Worm (Caenorhabditis elegans) whole organism, late embryonic: ENCODE results near the gene T05A8.1.

Experiments
- C08G9.2 ChIP-seq: sonication (generic microtip); optimal IDR thresholded peaks from 2 replicates; lab custom pipeline; 2016; ENCODE audit warnings: mild to moderate bottlenecking, missing genetic modification characterization, moderate library complexity, missing compliant biosample characterization
- C38D4.7 ChIP-seq: fragments of 200-800 bp; sonication (Bioruptor generic); optimal IDR thresholded peaks from 2 replicates; lab custom pipeline; 2018; ENCODE audit warnings: mild to moderate bottlenecking, missing genetic modification characterization, moderate library complexity, missing compliant biosample characterization
- F13H6.1 ChIP-seq: sonication (generic microtip); optimal IDR thresholded peaks from 2 replicates; lab custom pipeline; 2016; ENCODE audit warnings: missing genetic modification characterization, missing compliant biosample characterization
- ahr-1 ChIP-seq: sonication (generic microtip); optimal IDR thresholded peaks from 2 replicates; lab custom pipeline; 2016; ENCODE audit warnings: missing genetic modification characterization, missing compliant biosample characterization
- ama-1 ChIP-seq: fragments of 150-350 bp; optimal IDR thresholded peaks from 2 replicates; lab custom pipeline; 2014
- ceh-18 ChIP-seq: sonication (generic microtip); optimal IDR thresholded peaks from 2 replicates; lab custom pipeline; 2016; ENCODE audit warnings: missing genetic modification characterization, missing compliant biosample characterization
- ceh-19 ChIP-seq: fragments of 200-800 bp; sonication (Bioruptor generic); optimal IDR thresholded peaks from 2 replicates; lab custom pipeline; 2018; ENCODE audit warnings: mild to moderate bottlenecking, missing genetic modification characterization, missing compliant biosample characterization
- ceh-2 ChIP-seq: sonication (generic microtip); optimal IDR thresholded peaks from 2 replicates; lab custom pipeline; 2016; ENCODE audit warnings: missing genotype, missing genetic modification characterization, missing compliant biosample characterization
- ceh-24 ChIP-seq: sonication (generic microtip); optimal IDR thresholded peaks from 2 replicates; lab custom pipeline; 2016; ENCODE audit warnings: mild to moderate bottlenecking, missing genetic modification characterization, missing compliant biosample characterization
- ceh-31 ChIP-seq: sonication (generic microtip); optimal IDR thresholded peaks from 2 replicates; lab custom pipeline; 2016; ENCODE audit warnings: missing genetic modification characterization, missing compliant biosample characterization
- ceh-48 ChIP-seq: sonication (generic microtip); optimal IDR thresholded peaks from 2 replicates; lab custom pipeline; 2016; ENCODE audit warnings: missing genetic modification characterization, inconsistent platforms, missing compliant biosample characterization
- ceh-6 ChIP-seq: fragments of 200-800 bp; sonication (Bioruptor generic); optimal IDR thresholded peaks from 2 replicates; lab custom pipeline; 2018; ENCODE audit warnings: mild to moderate bottlenecking, missing genetic modification characterization, missing compliant biosample characterization
- ceh-9 ChIP-seq: sonication (generic microtip); optimal IDR thresholded peaks from 2 replicates; lab custom pipeline; 2016; ENCODE audit warnings: mild to moderate bottlenecking, missing genetic modification characterization, inconsistent platforms, missing compliant biosample characterization
- dmd-4 ChIP-seq: sonication (generic microtip); optimal IDR thresholded peaks from 2 replicates; lab custom pipeline; 2016; ENCODE audit warnings: borderline replicate concordance, missing genetic modification characterization, missing compliant biosample characterization
- elt-2 ChIP-seq: sonication (generic microtip); optimal IDR thresholded peaks from 2 replicates; lab custom pipeline; 2016; ENCODE audit warnings: missing genetic modification reagents, missing genetic modification characterization, missing compliant biosample characterization
- ets-4 ChIP-seq: sonication (generic microtip); optimal IDR thresholded peaks from 2 replicates; lab custom pipeline; 2016; ENCODE audit warnings: missing genetic modification characterization, missing compliant biosample characterization
- eyg-1 ChIP-seq: sonication (generic microtip); optimal IDR thresholded peaks from 2 replicates; lab custom pipeline; 2016; ENCODE audit warnings: missing genotype, missing genetic modification characterization, missing compliant biosample characterization
- fax-1 ChIP-seq: sonication (generic microtip); optimal IDR thresholded peaks from 2 replicates; lab custom pipeline; 2016; ENCODE audit warnings: missing genotype, missing genetic modification characterization, missing compliant biosample characterization
- fkh-10 ChIP-seq: fragments of 150-350 bp; optimal IDR thresholded peaks from 2 replicates; lab custom pipeline; 2014; ENCODE audit warnings: missing biosample characterization, missing genetic modification reagents, missing genetic modification characterization
- fkh-6 ChIP-seq: sonication (generic microtip); optimal IDR thresholded peaks from 2 replicates; lab custom pipeline; 2016; ENCODE audit warnings: missing genetic modification characterization, missing compliant biosample characterization
- gmeb-2 ChIP-seq: sonication (generic microtip); optimal IDR thresholded peaks from 2 replicates; lab custom pipeline; 2016; ENCODE audit warnings: missing genetic modification characterization, inconsistent platforms, missing compliant biosample characterization
- hlh-30 ChIP-seq: sonication (generic microtip); optimal IDR thresholded peaks from 2 replicates; lab custom pipeline; 2017; ENCODE audit warnings: antibody characterized with exemption, missing genetic modification characterization, missing compliant biosample characterization; ENCODE audit not compliant: insufficient read depth
- hlh-6 ChIP-seq: sonication (generic microtip); optimal IDR thresholded peaks from 2 replicates; lab custom pipeline; 2016; ENCODE audit warnings: missing genotype, missing genetic modification characterization, missing compliant biosample characterization
- mec-3 ChIP-seq: sonication (generic microtip); optimal IDR thresholded peaks from 2 replicates; lab custom pipeline; 2016; ENCODE audit warnings: borderline replicate concordance, missing genetic modification characterization, missing compliant biosample characterization
- nhr-11 ChIP-seq: fragments of 150-350 bp; optimal IDR thresholded peaks from 2 replicates; lab custom pipeline; 2014; ENCODE audit warnings: missing biosample characterization, missing genetic modification characterization
- npax-4 ChIP-seq: sonication (generic microtip); optimal IDR thresholded peaks from 2 replicates; lab custom pipeline; 2016; ENCODE audit warnings: missing genetic modification characterization, missing compliant biosample characterization
- odd-2 ChIP-seq: sonication (generic microtip); optimal IDR thresholded peaks from 2 replicates; lab custom pipeline; 2017; ENCODE audit warnings: antibody characterized with exemption, mild to moderate bottlenecking, missing genetic modification characterization, missing compliant biosample characterization
- pag-3 ChIP-seq: sonication (generic microtip); optimal IDR thresholded peaks from 2 replicates; lab custom pipeline; 2016; ENCODE audit warnings: missing compliant biosample characterization, missing genetic modification characterization, borderline replicate concordance
- pat-9 ChIP-seq: fragments of 200-800 bp; sonication (Bioruptor generic); optimal IDR thresholded peaks from 2 replicates; lab custom pipeline; 2018; ENCODE audit warnings: mild to moderate bottlenecking, missing genetic modification characterization, moderate library complexity, missing compliant biosample characterization
- pros-1 ChIP-seq: fragments of 150-350 bp; optimal IDR thresholded peaks from 2 replicates; lab custom pipeline; 2014; ENCODE audit warnings: missing biosample characterization, missing genetic modification reagents, missing genetic modification characterization
- sdc-2 ChIP-seq: sonication (generic microtip); optimal IDR thresholded peaks from 2 replicates; lab custom pipeline; 2016; ENCODE audit warnings: missing genotype, missing genetic modification characterization, missing compliant biosample characterization
- sox-4 ChIP-seq: sonication (generic microtip); optimal IDR thresholded peaks from 2 replicates; lab custom pipeline; 2017; ENCODE audit warnings: mild to moderate bottlenecking, missing genetic modification characterization, inconsistent platforms, missing compliant biosample characterization
- syd-9 ChIP-seq: sonication (generic microtip); optimal IDR thresholded peaks from 2 replicates; lab custom pipeline; 2016; ENCODE audit warnings: mild to moderate bottlenecking, missing genetic modification characterization, moderate library complexity, missing compliant biosample characterization
- tbx-2 ChIP-seq: sonication (generic microtip); optimal IDR thresholded peaks from 2 replicates; lab custom pipeline; 2016; ENCODE audit warnings: missing genetic modification characterization, missing compliant biosample characterization
- tbx-7 ChIP-seq: sonication (generic microtip); optimal IDR thresholded peaks from 2 replicates; lab custom pipeline; 2016; ENCODE audit warnings: missing genotype, missing genetic modification characterization, missing compliant biosample characterization
- unc-86 ChIP-seq: sonication (generic microtip); optimal IDR thresholded peaks from 2 replicates; lab custom pipeline; 2016; ENCODE audit warnings: missing genetic modification characterization, missing compliant biosample characterization

The T05A8.1 gene

DNA sequence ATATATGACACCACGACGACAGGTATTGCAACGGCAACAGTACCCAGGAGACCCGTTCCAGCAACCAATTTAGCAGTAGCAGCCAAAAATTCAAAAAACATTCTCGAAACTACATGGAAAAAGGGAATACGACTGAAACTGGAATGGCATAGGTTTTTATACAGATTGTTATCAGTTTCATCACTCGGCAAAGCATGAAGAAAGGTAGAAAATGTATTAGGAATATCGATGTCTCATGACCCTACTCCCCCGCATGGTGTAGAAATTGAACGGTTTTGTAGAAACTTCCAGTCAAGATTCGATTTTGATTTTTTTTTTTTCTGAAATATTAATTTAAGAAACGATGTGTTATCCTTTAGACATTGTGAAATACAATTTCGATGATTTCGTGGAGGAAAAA lies 1.1 kb upstream of the T05A8.1 start, which contains the start of gene T05A8.2:
T05A8.2 (minus strand) TSS at position 101 of the 400 bp plus-strand sequence.
- TF ChIP-seq odd-2 = no peak
- TF ChIP-seq eyg-1 = no peak
- TF ChIP-seq sdc-2 (tag; lab: Kevin White, UChicago) = no peak
- TF ChIP-seq C38D4.7 (GFP tag; lab: Kevin White, UChicago) = no peak
- no peak for TF ChIP-seq ceh-6
- no peak for TF ChIP-seq mec-3 (tag; lab: Kevin White, UChicago)
- no peak for TF ChIP-seq ceh-2 (tag; lab: Kevin White, UChicago)
- no peak for TF ChIP-seq ceh-18 (tag; lab: Kevin White, UChicago)
- no peak for TF ChIP-seq ceh-9 (tag; lab: Kevin White, UChicago)

DNA sequence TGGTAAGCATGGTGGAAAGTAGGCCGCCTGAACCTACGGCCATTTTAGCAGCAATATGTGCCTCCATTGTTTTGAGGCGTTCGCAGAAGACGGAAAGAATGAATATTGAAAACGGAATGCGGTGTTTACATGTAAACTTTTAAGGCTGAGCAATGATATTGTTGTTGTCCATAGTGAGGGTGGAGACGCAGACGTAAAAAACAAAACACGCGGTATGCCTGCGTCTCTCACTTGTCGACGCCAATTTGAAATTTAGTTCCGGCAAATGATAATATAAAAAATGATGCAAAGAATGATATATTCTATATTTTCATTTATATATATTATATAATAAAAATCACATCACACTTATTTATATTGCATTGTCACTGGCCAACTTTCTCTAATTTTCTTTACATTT lies 2.0 kb downstream of the T05A8.1 start, which contains the start of gene Y47G7B.2:
Y47G7B.2 (minus strand) TSS at position 143 of the 400 bp plus-strand sequence.
- TF ChIP-seq ets-4 (tag; lab: Kevin White, UChicago) (no peak), tbx-2 (tag; lab: Kevin White, UChicago) (no peak), ceh-24 (tag; lab: Kevin White, UChicago) (no peak), ceh-19 (GFP tag; lab: Kevin White, UChicago) (no peak), pat-9 (no peak), eyg-1 (no peak), gmeb-2 (no peak), F13H6.1 (tag; lab: Kevin White, UChicago) (no peak), fkh-10 (GFP tag; lab: Kevin White, UChicago) (no peak), dmd-4 (tag; lab: Kevin White, UChicago) (no peak), fax-1 (tag; lab: Kevin White, UChicago) (no peak), odd-2 (no peak), hlh-30 (tag; lab: Kevin White, UChicago) (no peak)

DNA sequence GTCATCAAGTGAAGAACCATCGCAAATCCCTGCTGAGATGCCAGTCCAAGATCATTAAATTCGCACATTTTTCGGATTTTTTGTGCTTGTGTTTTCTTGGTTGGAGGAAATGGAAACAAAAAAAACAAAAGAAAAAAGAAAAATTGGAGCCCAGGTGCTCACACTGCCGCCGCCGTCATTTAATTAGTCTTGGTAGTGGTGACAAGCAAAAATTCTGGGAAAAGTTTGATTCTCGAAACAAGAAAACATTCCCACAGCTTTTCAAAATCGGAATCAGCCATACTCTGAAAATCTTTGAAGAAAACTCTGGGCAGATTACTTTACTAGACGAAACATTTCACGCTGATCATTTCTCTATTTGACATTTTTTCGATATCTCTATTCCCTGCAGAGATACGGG lies 4.6 kb downstream of the T05A8.1 start, which contains the start of gene srh-128:
srh-128 (minus strand) TSS at position 101 of the 400 bp plus-strand sequence.
- no peak for TF ChIP-seq ceh-31 (tag; lab: Kevin White, UChicago)
- no peak for TF ChIP-seq elt-2 (tag; lab: Kevin White, UChicago)
- no peak for TF ChIP-seq hlh-30 (tag; lab: Kevin White, UChicago)
- no peak for TF ChIP-seq pag-3 (tag; lab: Kevin White, UChicago)
- TF ChIP-seq nhr-11 (tag; lab: Kevin White, UChicago) = no peak
- no peak for TF ChIP-seq ahr-1 (tag; lab: Kevin White, UChicago)
- no peak for TF ChIP-seq eyg-1
- no peak for TF ChIP-seq ama-1 (lab: Kevin White, UChicago)
- TF ChIP-seq C08G9.2 = no peak
- TF ChIP-seq unc-86 (tag; lab: Kevin White, UChicago) = no peak
- no peak for TF ChIP-seq syd-9 (tag; lab: Kevin White, UChicago)
- no peak for TF ChIP-seq ceh-48
- no peak for TF ChIP-seq tbx-7 (tag; lab: Kevin White, UChicago)
- TF ChIP-seq fkh-10 (GFP tag; lab: Kevin White, UChicago) = no peak
- TF ChIP-seq npax-4 = no peak
- no peak for TF ChIP-seq fkh-6 (tag; lab: Kevin White, UChicago)
- no peak for TF ChIP-seq hlh-6
- TF ChIP-seq sox-4 = no peak
- no peak for TF ChIP-seq ceh-19 (GFP tag; lab: Kevin White, UChicago)
- no peak for TF ChIP-seq C38D4.7 (GFP tag; lab: Kevin White, UChicago)

DNA sequence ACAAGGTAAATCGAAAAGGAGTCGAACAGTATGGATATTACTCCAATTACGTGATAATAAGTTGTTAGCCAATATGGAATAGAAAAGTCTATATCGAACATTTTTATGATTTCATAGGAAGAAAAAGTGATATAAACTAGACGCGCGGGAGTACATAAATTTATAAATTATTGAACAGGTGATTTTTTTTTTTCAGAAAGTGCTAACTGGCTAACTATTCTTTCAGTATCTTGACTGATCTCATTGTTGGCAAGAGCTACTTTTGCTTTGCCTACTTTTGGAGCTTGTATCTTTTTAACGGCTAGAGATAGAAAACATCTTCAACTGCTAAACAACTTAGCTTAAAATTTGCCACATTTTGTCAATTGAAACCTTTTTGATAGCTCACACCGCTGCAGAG lies 7.1 kb downstream of the T05A8.1 start, which contains the start of gene sri-60:
sri-60 (minus strand) TSS at position 101 of the 400 bp plus-strand sequence.
- no peak for TF ChIP-seq pros-1 (tag; lab: Kevin White, UChicago)
- TF ChIP-seq ceh-6 = no peak
- TF ChIP-seq hlh-6 = no peak
- no peak for TF ChIP-seq unc-86 (tag; lab: Kevin White, UChicago)
- TF ChIP-seq, all 69 proteins: peak for 0
